Fruit fly (Drosophila melanogaster): ENCODE results near the gene CRMP.
A peak's percentile ranks its signal among the peaks of the same experiment; 100 is the strongest.

The CRMP gene

dm6 chr3R:5570635-5571436, at the start of gene CRMP (continued):
- TF ChIP-seq odd (GFP tag; optimal IDR thresholded peaks at IDR 0.05), result peak; percentile 31
- TF ChIP-seq CG1603 (tag; optimal IDR thresholded peaks at IDR 0.05), result no peak
- TF ChIP-seq CG10565 (GFP tag; optimal IDR thresholded peaks at IDR 0.05), result no peak
- TF ChIP-seq CG18599 (GFP tag; optimal IDR thresholded peaks at IDR 0.05), result no peak
- no peak for TF ChIP-seq CG30403 (GFP tag; optimal IDR thresholded peaks at IDR 0.05)
- no peak for TF ChIP-seq CG15601 (tag; optimal IDR thresholded peaks at IDR 0.05)
- no peak for TF ChIP-seq CG5245 (GFP tag; optimal IDR thresholded peaks at IDR 0.05)
- no peak for TF ChIP-seq CG8359 (GFP tag; optimal IDR thresholded peaks at IDR 0.05; ENCODE audit: borderline replicate concordance)
- no peak for TF ChIP-seq ap (GFP tag; IDR thresholded peaks at IDR 0.05)
- TF ChIP-seq CG17328 (GFP tag; IDR thresholded peaks at IDR 0.05), result 0 out of 2 replicates have a peak, but pooled peaks have one; percentile 5
- no peak for TF ChIP-seq Bgb (GFP tag; IDR thresholded peaks at IDR 0.05; ENCODE audit: partially characterized antibody)
- TF ChIP-seq CG18262 (tag; optimal IDR thresholded peaks at IDR 0.05), result peak; percentile 21
- no peak for TF ChIP-seq Bteb2 (GFP tag; optimal IDR thresholded peaks at IDR 0.05)
- TF ChIP-seq sd (tag; optimal IDR thresholded peaks at IDR 0.05), result no peak
- TF ChIP-seq CG32767 (GFP tag; IDR thresholded peaks at IDR 0.05), result peak; percentile 89
- TF ChIP-seq MESR4 (GFP tag; optimal IDR thresholded peaks at IDR 0.05), result peak; percentile 66
- no peak for TF ChIP-seq prd (optimal IDR thresholded peaks at IDR 0.05)
- TF ChIP-seq prd (GFP tag; IDR thresholded peaks at IDR 0.05), result no peak
- TF ChIP-seq Rfx (GFP tag; IDR thresholded peaks at IDR 0.05), result no peak
- TF ChIP-seq CG17568 (GFP tag; optimal IDR thresholded peaks at IDR 0.05), result peak; percentile 49
- TF ChIP-seq bcd (GFP tag; optimal IDR thresholded peaks at IDR 0.05), result no peak
- TF ChIP-seq Lim3 (GFP tag; IDR thresholded peaks at IDR 0.05), result no peak
- no peak for TF ChIP-seq ham (GFP tag; IDR thresholded peaks at IDR 0.05)
- peak; percentile 43 for TF ChIP-seq CG34376 (GFP tag; optimal IDR thresholded peaks at IDR 0.05)
- peak; percentile 88 for TF ChIP-seq CG18011 (GFP tag; optimal IDR thresholded peaks at IDR 0.05)
- peak; percentile 65 for TF ChIP-seq gfzf (GFP tag; optimal IDR thresholded peaks at IDR 0.05)
- no peak for TF ChIP-seq tio (GFP tag; optimal IDR thresholded peaks at IDR 0.05)
- peak; percentile 38 for TF ChIP-seq CG15479 (GFP tag; optimal IDR thresholded peaks at IDR 0.05)
- no peak for TF ChIP-seq CG7556 (GFP tag; optimal IDR thresholded peaks at IDR 0.05)
- no peak for TF ChIP-seq sim (GFP tag; IDR thresholded peaks at IDR 0.05)
- TF ChIP-seq Doc2 (GFP tag; IDR thresholded peaks at IDR 0.05), result no peak
- TF ChIP-seq CG17359 (tag; optimal IDR thresholded peaks at IDR 0.05), result no peak
- TF ChIP-seq BEAF-32 (GFP tag; optimal IDR thresholded peaks at IDR 0.05), result no peak
- no peak for TF ChIP-seq caup (GFP tag; optimal IDR thresholded peaks at IDR 0.05; ENCODE audit: severe bottlenecking)
- no peak for TF ChIP-seq CG11398 (GFP tag; optimal IDR thresholded peaks at IDR 0.05)
- no peak for TF ChIP-seq gem (tag; optimal IDR thresholded peaks at IDR 0.05)
- no peak for TF ChIP-seq CG5953 (GFP tag; IDR thresholded peaks at IDR 0.05)
- peak; percentile 46 for TF ChIP-seq nom (GFP tag; optimal IDR thresholded peaks at IDR 0.05)
- TF ChIP-seq Dip3 (GFP tag; optimal IDR thresholded peaks at IDR 0.05), result no peak
- peak; percentile 29 for TF ChIP-seq CG15514 (GFP tag; optimal IDR thresholded peaks at IDR 0.05)
- no peak for TF ChIP-seq tx (GFP tag; optimal IDR thresholded peaks at IDR 0.05)
- TF ChIP-seq Jarid2 (GFP tag; optimal IDR thresholded peaks at IDR 0.05), result no peak
- TF ChIP-seq CG4820 (GFP tag; optimal IDR thresholded peaks at IDR 0.05), result no peak
- no peak for TF ChIP-seq CG8765 (GFP tag; IDR thresholded peaks at IDR 0.05)
- TF ChIP-seq hb (GFP tag; IDR thresholded peaks at IDR 0.05; ENCODE audit: partially characterized antibody), result no peak
- TF ChIP-seq hbn (GFP tag; IDR thresholded peaks at IDR 0.05; ENCODE audit: partially characterized antibody), result peak; percentile 54
- TF ChIP-seq dimm (GFP tag; IDR thresholded peaks at IDR 0.05), result no peak
- no peak for TF ChIP-seq Hr78 (GFP tag; optimal IDR thresholded peaks at IDR 0.05)
